Fruit fly (Drosophila melanogaster) whole organism, adult: ENCODE measurements around the gene ppk19.

Source experiments
- CG11617 ChIP-seq: fragments of 200-800 bp; sonication (Bioruptor generic); optimal IDR thresholded peaks from 2 replicates; lab custom pipeline; 2017; ENCODE audit warnings: mild to moderate bottlenecking, missing biosample characterization, missing genetic modification reagents, missing genetic modification characterization
- CG12768 ChIP-seq: fragments of 200-800 bp; sonication (Bioruptor generic); optimal IDR thresholded peaks from 2 replicates; lab custom pipeline; 2017; ENCODE audit warnings: missing biosample characterization, missing genetic modification characterization, mild to moderate bottlenecking, moderate library complexity, missing genetic modification reagents
- CG14711 ChIP-seq: fragments of 200-800 bp; sonication (Bioruptor generic); optimal IDR thresholded peaks from 2 replicates; lab custom pipeline; 2018; ENCODE audit warnings: missing biosample characterization, mild to moderate bottlenecking, missing genetic modification characterization, moderate library complexity
- CG1620 ChIP-seq: fragments of 200-800 bp; sonication (Bioruptor generic); optimal IDR thresholded peaks from 2 replicates; lab custom pipeline; 2016; ENCODE audit warnings: missing biosample characterization, missing genetic modification characterization
- CG33017 ChIP-seq: fragments of 200-800 bp; sonication (Bioruptor generic); optimal IDR thresholded peaks from 2 replicates; lab custom pipeline; 2018; ENCODE audit warnings: missing biosample characterization, mild to moderate bottlenecking, missing genetic modification characterization, moderate library complexity
- CG5204 ChIP-seq: fragments of 200-800 bp; sonication (Bioruptor generic); optimal IDR thresholded peaks from 2 replicates; lab custom pipeline; 2016; ENCODE audit warnings: missing biosample characterization, missing genetic modification characterization
- CG7045 ChIP-seq: fragments of 200-800 bp; sonication (Bioruptor generic); optimal IDR thresholded peaks from 2 replicates; lab custom pipeline; 2017; ENCODE audit warnings: missing biosample characterization, mild to moderate bottlenecking, missing genetic modification characterization
- CG7101 ChIP-seq: fragments of 200-800 bp; sonication (Bioruptor generic); optimal IDR thresholded peaks from 2 replicates; lab custom pipeline; 2018; ENCODE audit warnings: missing biosample characterization, mild to moderate bottlenecking, missing genetic modification characterization, moderate library complexity
- Clk ChIP-seq: fragments of 200-800 bp; sonication (Bioruptor generic); optimal IDR thresholded peaks from 2 replicates; lab custom pipeline; 2017; ENCODE audit warnings: missing biosample characterization, missing genetic modification characterization
- Crg-1 ChIP-seq: fragments of 200-800 bp; sonication (Bioruptor generic); optimal IDR thresholded peaks from 2 replicates; lab custom pipeline; 2016; ENCODE audit warnings: missing biosample characterization, missing genetic modification characterization
- Hr96 ChIP-seq: fragments of 200-800 bp; sonication (Bioruptor generic); optimal IDR thresholded peaks from 2 replicates; lab custom pipeline; 2016; ENCODE audit warnings: missing biosample characterization, missing genetic modification characterization
- Mnt ChIP-seq: fragments of 200-800 bp; sonication (Bioruptor generic); optimal IDR thresholded peaks from 2 replicates; lab custom pipeline; 2016; ENCODE audit warnings: missing biosample characterization, mild to moderate bottlenecking, missing genetic modification characterization
- bab1 ChIP-seq: fragments of 200-800 bp; sonication (Bioruptor generic); optimal IDR thresholded peaks from 3 replicates; lab custom pipeline; 2019; ENCODE audit warnings: missing biosample characterization, mild to moderate bottlenecking, missing genetic modification characterization, moderate library complexity
- cic ChIP-seq: fragments of 200-800 bp; sonication (Bioruptor generic); optimal IDR thresholded peaks from 2 replicates; lab custom pipeline; 2017; ENCODE audit warnings: missing biosample characterization, mild to moderate bottlenecking, missing genetic modification characterization, moderate library complexity
- cnc ChIP-seq, 2 experiments: fragments of >200 bp; optimal IDR thresholded peaks; 2 replicates each; lab custom pipeline; 2017
- kay ChIP-seq: fragments of 200-800 bp; sonication (Bioruptor generic); peaks from one replicate; lab custom pipeline; 2016; ENCODE audit warnings: missing biosample characterization, missing genetic modification characterization, borderline replicate concordance
- ovo ChIP-seq: fragments of 200-800 bp; sonication (Bioruptor generic); optimal IDR thresholded peaks from 2 replicates; lab custom pipeline; 2016; ENCODE audit warnings: missing biosample characterization, missing genetic modification characterization
- pad ChIP-seq: fragments of 200-800 bp; sonication (Bioruptor generic); optimal IDR thresholded peaks from 3 replicates; lab custom pipeline; 2017; ENCODE audit warnings: missing biosample characterization, missing genetic modification characterization, mild to moderate bottlenecking, moderate library complexity, missing genetic modification reagents
- tj ChIP-seq: fragments of 200-800 bp; sonication (Bioruptor generic); optimal IDR thresholded peaks from 3 replicates; lab custom pipeline; 2017; ENCODE audit warnings: missing biosample characterization, mild to moderate bottlenecking, missing genetic modification characterization, moderate library complexity
- toe ChIP-seq: fragments of 200-800 bp; sonication (Bioruptor generic); optimal IDR thresholded peaks from 2 replicates; lab custom pipeline; 2016; ENCODE audit warnings: missing biosample characterization, missing genetic modification characterization

The ppk19 gene

DNA sequence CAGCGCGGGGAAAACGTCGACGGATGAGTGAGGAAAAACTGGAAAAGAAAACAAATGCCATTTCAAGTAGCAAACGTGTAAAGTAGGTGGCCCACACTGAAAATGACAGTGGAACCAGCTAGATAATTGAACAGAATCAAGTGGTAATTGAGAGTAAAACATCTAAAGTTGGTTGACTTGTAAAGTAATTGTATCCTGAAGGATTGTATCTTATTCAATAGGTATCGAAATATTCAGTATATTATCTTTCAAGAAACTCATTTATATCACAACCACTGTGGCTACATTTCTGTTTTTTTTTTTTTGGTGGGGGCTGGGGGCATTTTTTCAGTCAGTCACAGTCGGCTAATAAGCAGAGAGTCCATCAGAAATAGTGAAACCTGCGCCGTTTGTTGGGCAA lies 27.0 kb downstream of the ppk19 start:
- TF ChIP-seq Hr96 (GFP tag; lab: Kevin White, UChicago) (no peak), Crg-1 (no peak), bab1 (no peak), CG12768 (GFP tag; lab: Kevin White, UChicago) (no peak), tj (no peak), CG7101 (no peak), Mnt (GFP tag; lab: Kevin White, UChicago) (no peak), CG14711 (tag; lab: Kevin White, UChicago) (no peak), toe (GFP tag; lab: Kevin White, UChicago) (no peak), kay (GFP tag; lab: Kevin White, UChicago) (no peak), CG1620 (GFP tag; lab: Kevin White, UChicago) (no peak), cnc (optimal IDR thresholded peaks at IDR 0.05; lab: Kevin White, UChicago) (no peak), CG7045 (GFP tag; lab: Kevin White, UChicago) (no peak), cic (GFP tag; lab: Kevin White, UChicago) (no peak), pad (GFP tag; lab: Kevin White, UChicago) (no peak), CG33017 (tag; lab: Kevin White, UChicago) (no peak)

DNA sequence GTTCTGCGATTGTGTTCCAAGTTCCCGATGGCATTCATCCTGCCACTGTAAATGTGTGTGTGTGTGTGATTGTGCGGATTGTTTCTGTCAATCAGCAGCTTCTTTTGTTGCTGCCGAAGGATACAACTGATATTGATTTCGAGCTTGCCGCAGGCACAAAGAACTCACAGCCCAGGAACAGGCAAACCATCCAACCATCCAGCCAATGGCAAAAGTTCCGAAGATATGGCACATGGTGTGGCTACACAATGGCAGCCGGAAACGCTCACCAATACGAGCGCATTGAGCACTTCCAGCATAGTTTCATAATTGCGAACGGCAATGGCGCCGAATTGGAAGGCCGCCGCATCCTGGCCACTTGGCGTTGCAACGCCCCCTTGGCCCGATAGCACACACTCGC lies 29.5 kb downstream of the ppk19 start:
- no peak for TF ChIP-seq Hr96 (GFP tag; lab: Kevin White, UChicago)
- no peak for TF ChIP-seq CG1620 (GFP tag; lab: Kevin White, UChicago)
- TF ChIP-seq ovo (GFP tag; lab: Kevin White, UChicago) = no peak
- no peak for TF ChIP-seq Crg-1
- TF ChIP-seq CG7101 = no peak
- TF ChIP-seq CG7045 (GFP tag; lab: Kevin White, UChicago) = no peak
- TF ChIP-seq Clk (GFP tag; lab: Kevin White, UChicago) = no peak
- no peak for TF ChIP-seq kay (GFP tag; lab: Kevin White, UChicago)
- TF ChIP-seq Mnt (GFP tag; lab: Kevin White, UChicago) = no peak
- TF ChIP-seq cnc (optimal IDR thresholded peaks at IDR 0.05; lab: Kevin White, UChicago) = no peak
- no peak for TF ChIP-seq CG11617 (GFP tag; lab: Kevin White, UChicago)
- no peak for TF ChIP-seq CG12768 (GFP tag; lab: Kevin White, UChicago)
- TF ChIP-seq bab1 = no peak
- no peak for TF ChIP-seq toe (GFP tag; lab: Kevin White, UChicago)

DNA sequence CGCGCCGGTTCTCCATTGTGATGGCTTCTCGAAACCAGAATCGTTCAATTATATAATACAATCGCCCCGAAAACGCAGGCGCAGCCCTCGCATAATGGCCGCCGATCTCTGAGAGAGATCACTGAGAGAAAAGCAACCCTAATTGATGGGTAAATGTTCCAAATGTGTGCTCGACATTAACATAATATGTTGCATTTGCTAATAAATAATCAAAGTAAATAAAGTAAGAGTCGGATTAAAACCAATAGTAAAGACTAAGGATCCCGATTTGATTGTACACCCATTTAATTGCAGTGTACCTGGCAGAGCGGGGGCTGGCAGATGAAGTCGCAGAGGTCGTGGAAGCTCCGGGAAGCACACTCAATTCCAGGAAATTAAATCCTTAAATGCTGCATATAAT lies 32.3 kb downstream of the ppk19 start:
- TF ChIP-seq tj = no peak

DNA sequence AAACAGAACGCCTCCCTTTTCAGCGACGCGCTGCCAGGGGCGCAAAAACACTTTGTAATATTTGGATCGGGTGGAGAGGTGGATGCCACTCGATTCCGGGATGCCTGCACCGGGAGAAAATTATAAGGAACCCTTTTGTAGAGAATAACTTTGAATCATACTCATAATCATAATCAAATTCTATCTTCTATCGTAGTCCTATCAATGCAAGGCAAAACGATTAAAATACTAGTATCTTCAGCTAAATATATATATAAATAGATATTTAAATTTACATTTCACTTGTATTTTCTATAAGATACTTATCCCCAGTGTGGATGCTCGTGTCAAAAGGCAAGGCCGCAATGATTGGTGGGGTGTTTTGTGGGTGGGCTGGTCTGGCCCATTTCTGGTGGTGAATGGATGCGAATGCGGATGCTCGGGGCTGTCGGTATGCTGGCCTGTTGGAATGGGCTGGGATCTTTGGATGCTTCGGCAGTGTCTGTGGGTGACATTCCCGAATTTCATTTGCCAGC lies 33.6 kb downstream of the ppk19 start:
- TF ChIP-seq CG14711 (tag; lab: Kevin White, UChicago) (no peak), Crg-1 (no peak), ovo (GFP tag; lab: Kevin White, UChicago) (no peak), CG7045 (GFP tag; lab: Kevin White, UChicago) (no peak), cnc (optimal IDR thresholded peaks at IDR 0.05; lab: Kevin White, UChicago) (no peak), Hr96 (GFP tag; lab: Kevin White, UChicago) (no peak), pad (GFP tag; lab: Kevin White, UChicago) (no peak), CG5204 (GFP tag; lab: Kevin White, UChicago) (no peak), CG7101 (no peak)

DNA sequence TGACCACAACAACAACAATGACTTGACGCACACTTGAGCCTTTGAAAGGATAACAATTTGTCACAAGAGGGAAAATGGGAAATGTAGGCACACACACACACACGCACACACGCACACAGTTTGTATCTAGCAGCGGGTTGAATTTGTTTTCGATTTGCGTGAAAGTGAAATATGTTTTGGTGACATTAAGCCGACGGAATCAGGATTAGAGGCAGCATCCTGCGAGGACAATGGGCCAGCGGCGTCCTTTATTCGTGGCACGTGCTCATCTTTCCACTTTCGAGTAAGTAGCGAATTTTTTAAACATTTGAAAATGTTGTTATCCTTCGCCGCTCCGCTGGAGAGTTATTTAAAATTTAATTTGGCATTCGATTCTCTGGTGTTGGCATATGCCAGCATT lies 35.0 kb downstream of the ppk19 start:
- no peak for TF ChIP-seq bab1
- no peak for TF ChIP-seq CG5204 (GFP tag; lab: Kevin White, UChicago)
- TF ChIP-seq CG14711 (tag; lab: Kevin White, UChicago) = no peak
- TF ChIP-seq CG1620 (GFP tag; lab: Kevin White, UChicago) = no peak
- no peak for TF ChIP-seq Clk (GFP tag; lab: Kevin White, UChicago)
- TF ChIP-seq CG12768 (GFP tag; lab: Kevin White, UChicago) = no peak
- TF ChIP-seq toe (GFP tag; lab: Kevin White, UChicago) = no peak
- no peak for TF ChIP-seq cic (GFP tag; lab: Kevin White, UChicago)
- no peak for TF ChIP-seq CG11617 (GFP tag; lab: Kevin White, UChicago)
- TF ChIP-seq cnc (optimal IDR thresholded peaks at IDR 0.05; lab: Kevin White, UChicago) = no peak

DNA sequence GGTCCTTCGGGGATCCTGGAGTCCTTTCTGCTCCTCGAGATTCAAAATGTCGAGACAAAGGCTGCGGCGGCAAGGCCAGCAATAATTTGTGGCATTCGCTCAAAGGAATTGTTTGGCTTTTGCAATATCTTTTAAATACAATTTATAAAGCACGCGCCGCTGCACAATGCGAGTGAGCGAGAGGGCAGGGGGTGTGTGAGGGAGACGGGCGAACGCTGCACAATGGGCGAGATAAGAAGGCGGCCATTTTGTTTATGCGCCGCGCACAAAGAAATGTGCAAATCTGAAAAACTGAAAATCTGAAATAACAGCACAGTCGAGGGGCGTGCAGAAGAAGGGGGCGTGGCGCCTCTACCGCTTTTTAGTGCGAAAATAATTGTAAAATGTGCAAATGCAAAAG lies 36.1 kb downstream of the ppk19 start:
- no peak for TF ChIP-seq Clk (GFP tag; lab: Kevin White, UChicago)
- TF ChIP-seq kay (GFP tag; lab: Kevin White, UChicago) = no peak
- TF ChIP-seq tj = no peak
- TF ChIP-seq bab1 = no peak

DNA sequence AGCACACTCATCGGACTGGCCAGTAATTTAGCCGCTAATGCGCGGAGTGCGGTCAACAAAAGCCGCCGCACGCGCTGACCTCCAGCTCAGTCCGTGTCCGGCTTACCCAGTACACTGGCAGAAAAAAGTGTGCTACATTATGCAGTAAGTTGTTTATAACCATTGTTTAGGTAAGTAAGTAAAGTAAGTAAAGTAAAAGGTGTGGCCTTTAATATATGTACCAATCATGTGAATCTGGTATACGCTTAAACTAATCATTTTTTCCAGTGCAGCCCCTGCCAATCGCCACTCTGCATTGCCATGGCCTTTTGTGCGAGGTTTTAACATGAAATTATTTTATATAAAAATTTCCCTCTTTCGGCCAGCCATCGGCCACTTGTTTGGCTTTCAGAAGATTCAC lies 39.2 kb downstream of the ppk19 start:
- TF ChIP-seq pad (GFP tag; lab: Kevin White, UChicago) = no peak
- TF ChIP-seq Hr96 (GFP tag; lab: Kevin White, UChicago) = no peak
- TF ChIP-seq cic (GFP tag; lab: Kevin White, UChicago) = no peak
- TF ChIP-seq CG7045 (GFP tag; lab: Kevin White, UChicago) = no peak
- TF ChIP-seq CG5204 (GFP tag; lab: Kevin White, UChicago) = no peak
- TF ChIP-seq CG7101 = no peak
- TF ChIP-seq CG1620 (GFP tag; lab: Kevin White, UChicago) = no peak
- TF ChIP-seq CG12768 (GFP tag; lab: Kevin White, UChicago) = no peak
- TF ChIP-seq ovo (GFP tag; lab: Kevin White, UChicago) = no peak
- no peak for TF ChIP-seq bab1
- no peak for TF ChIP-seq CG33017 (tag; lab: Kevin White, UChicago)
- TF ChIP-seq Clk (GFP tag; lab: Kevin White, UChicago) = no peak
- no peak for TF ChIP-seq tj
- no peak for TF ChIP-seq cnc (optimal IDR thresholded peaks at IDR 0.05; lab: Kevin White, UChicago)
- TF ChIP-seq kay (GFP tag; lab: Kevin White, UChicago) = no peak
- TF ChIP-seq CG11617 (GFP tag; lab: Kevin White, UChicago) = no peak
- no peak for TF ChIP-seq toe (GFP tag; lab: Kevin White, UChicago)
